Fruit fly (Drosophila melanogaster) whole organism, embryonic: ENCODE results near the gene Hsp70Ba.
A peak's percentile ranks its signal among the peaks of the same experiment; 100 is the strongest.

Experiments used
- Abd-B ChIP-seq: fragments of 200-800 bp; sonication (Bioruptor generic); optimal IDR thresholded peaks from 2 replicates; lab custom pipeline; 2018; ENCODE audit warnings: missing biosample characterization, mild to moderate bottlenecking, missing genetic modification characterization, moderate library complexity
- Bteb2 ChIP-seq: fragments of 200-800 bp; sonication (Bioruptor generic); optimal IDR thresholded peaks from 2 replicates; lab custom pipeline; 2016; ENCODE audit warnings: missing biosample characterization, missing genetic modification characterization
- CG10431 ChIP-seq: fragments of 200-800 bp; sonication (Bioruptor generic); optimal IDR thresholded peaks from 3 replicates; lab custom pipeline; 2018; ENCODE audit warnings: missing biosample characterization, mild to moderate bottlenecking, missing genetic modification characterization
- CG10979 ChIP-seq: fragments of 200-800 bp; sonication (Bioruptor generic); optimal IDR thresholded peaks from 2 replicates; lab custom pipeline; 2018; ENCODE audit warnings: missing biosample characterization, mild to moderate bottlenecking, missing genetic modification characterization, moderate library complexity
- CG12659 ChIP-seq: fragments of 200-800 bp; sonication (Bioruptor generic); optimal IDR thresholded peaks from 3 replicates; lab custom pipeline; 2017; ENCODE audit warnings: mild to moderate bottlenecking, missing biosample characterization, missing genetic modification reagents, missing genetic modification characterization
- CG12744 ChIP-seq: fragments of 200-800 bp; sonication (Bioruptor generic); optimal IDR thresholded peaks from 2 replicates; lab custom pipeline; 2016; ENCODE audit warnings: missing biosample characterization, missing genetic modification characterization
- CG13894 ChIP-seq: fragments of 200-800 bp; sonication (Bioruptor generic); optimal IDR thresholded peaks from 3 replicates; lab custom pipeline; 2018; ENCODE audit warnings: missing biosample characterization, mild to moderate bottlenecking, missing genetic modification characterization, moderate library complexity
- CG14050 ChIP-seq: fragments of 200-800 bp; sonication (Bioruptor generic); IDR thresholded peaks from 3 replicates; pipeline ENCODE4 v1.3.6; 2022; ENCODE audit warnings: missing biosample characterization, missing genetic modification characterization
- CG14441 ChIP-seq: fragments of 200-800 bp; sonication (Bioruptor generic); IDR thresholded peaks from 2 replicates; pipeline ENCODE4 v1.3.6; 2022; ENCODE audit warnings: missing biosample characterization, missing genetic modification characterization
- CG1529 ChIP-seq: fragments of 200-800 bp; sonication (Bioruptor generic); optimal IDR thresholded peaks from 3 replicates; lab custom pipeline; 2018; ENCODE audit warnings: missing biosample characterization, missing genetic modification characterization
- CG15696 ChIP-seq: fragments of 200-800 bp; sonication (Bioruptor generic); optimal IDR thresholded peaks from 2 replicates; lab custom pipeline; 2019; ENCODE audit warnings: missing biosample characterization, mild to moderate bottlenecking, missing genetic modification characterization, moderate library complexity
- CG18011 ChIP-seq: fragments of 200-800 bp; sonication (Bioruptor generic); optimal IDR thresholded peaks from 2 replicates; lab custom pipeline; 2017; ENCODE audit warnings: missing biosample characterization, missing genetic modification characterization, mild to moderate bottlenecking, moderate library complexity, missing genotype
- CG18476 ChIP-seq: fragments of 200-800 bp; sonication (Bioruptor generic); optimal IDR thresholded peaks from 2 replicates; lab custom pipeline; 2016; ENCODE audit warnings: missing biosample characterization, mild to moderate bottlenecking, missing genetic modification characterization
- CG2875 ChIP-seq: fragments of 200-800 bp; sonication (Bioruptor generic); optimal IDR thresholded peaks from 2 replicates; lab custom pipeline; 2017; ENCODE audit warnings: missing biosample characterization, mild to moderate bottlenecking, missing genetic modification characterization, missing genetic modification reagents
- CG3838 ChIP-seq: fragments of 200-800 bp; sonication (Bioruptor generic); optimal IDR thresholded peaks from 3 replicates; lab custom pipeline; 2016; ENCODE audit warnings: missing biosample characterization, missing genetic modification characterization
- CG43689 ChIP-seq: fragments of 200-800 bp; sonication (Bioruptor generic); IDR thresholded peaks from 2 replicates; pipeline ENCODE4 v1.3.6; 2022; ENCODE audit warnings: missing biosample characterization, missing genetic modification characterization
- CG7271 ChIP-seq: fragments of 200-800 bp; sonication (Bioruptor generic); optimal IDR thresholded peaks from 2 replicates; lab custom pipeline; 2018; ENCODE audit warnings: missing biosample characterization, mild to moderate bottlenecking, missing genetic modification characterization, moderate library complexity
- CG7839 ChIP-seq: fragments of 200-800 bp; sonication (Bioruptor generic); optimal IDR thresholded peaks from 3 replicates; lab custom pipeline; 2018; ENCODE audit warnings: missing biosample characterization, mild to moderate bottlenecking, missing genetic modification characterization, moderate library complexity
- CG7963 ChIP-seq: fragments of 200-800 bp; sonication (Bioruptor generic); IDR thresholded peaks from 3 replicates; pipeline ENCODE4 v1.3.6; 2022; ENCODE audit warnings: missing biosample characterization, missing genetic modification characterization; ENCODE audit not compliant: partially characterized antibody
- CG8089 ChIP-seq: fragments of 200-800 bp; sonication (Bioruptor generic); optimal IDR thresholded peaks from 3 replicates; lab custom pipeline; 2016; ENCODE audit warnings: missing biosample characterization, missing genetic modification characterization
- CG8765 ChIP-seq: fragments of 200-800 bp; sonication (Bioruptor generic); IDR thresholded peaks from 2 replicates; pipeline ENCODE4 v1.3.6; 2022; ENCODE audit warnings: missing biosample characterization, missing genetic modification characterization
- Dad ChIP-seq: fragments of 200-800 bp; sonication (Bioruptor generic); optimal IDR thresholded peaks from 3 replicates; lab custom pipeline; 2016; ENCODE audit warnings: missing biosample characterization, missing genetic modification characterization
- Ets97D ChIP-seq: fragments of 200-800 bp; sonication (Bioruptor generic); optimal IDR thresholded peaks from 3 replicates; lab custom pipeline; 2016; ENCODE audit warnings: missing biosample characterization, missing genetic modification characterization
- GATAe ChIP-seq: fragments of 200-800 bp; sonication (Bioruptor generic); conservative IDR thresholded peaks from 2 replicates; pipeline ENCODE4 v1.3.6; 2022; ENCODE audit warnings: missing biosample characterization, missing genetic modification characterization
- Scr ChIP-seq: fragments of 200-800 bp; sonication (Bioruptor generic); IDR thresholded peaks from 2 replicates; pipeline ENCODE4 v1.3.6; 2022; ENCODE audit warnings: missing biosample characterization, missing genetic modification characterization; ENCODE audit not compliant: partially characterized antibody
- Six4 ChIP-seq: fragments of 200-800 bp; sonication (Bioruptor generic); optimal IDR thresholded peaks from 2 replicates; lab custom pipeline; 2016; ENCODE audit warnings: missing biosample characterization, missing genetic modification characterization
- Usf ChIP-seq: fragments of 200-800 bp; sonication (Bioruptor generic); optimal IDR thresholded peaks from 2 replicates; lab custom pipeline; 2017; ENCODE audit warnings: missing genotype, missing biosample characterization, missing genetic modification characterization
- Vsx1 ChIP-seq: fragments of 200-800 bp; sonication (Bioruptor generic); optimal IDR thresholded peaks from 2 replicates; lab custom pipeline; 2017; ENCODE audit warnings: missing biosample characterization, mild to moderate bottlenecking, missing genetic modification characterization, missing genetic modification reagents
- al ChIP-seq: fragments of 200-800 bp; sonication (Bioruptor generic); IDR thresholded peaks from 2 replicates; pipeline ENCODE4 v1.3.6; 2022; ENCODE audit warnings: missing biosample characterization, missing genetic modification characterization
- bcd ChIP-seq: fragments of 200-800 bp; sonication (Bioruptor generic); optimal IDR thresholded peaks from 2 replicates; lab custom pipeline; 2017; ENCODE audit warnings: missing biosample characterization, mild to moderate bottlenecking, missing genetic modification characterization
- bigmax ChIP-seq: fragments of 200-800 bp; sonication (Bioruptor generic); optimal IDR thresholded peaks from 2 replicates; lab custom pipeline; 2018; ENCODE audit warnings: missing biosample characterization, mild to moderate bottlenecking, missing genetic modification characterization
- croc ChIP-seq: fragments of 200-800 bp; sonication (Bioruptor generic); conservative IDR thresholded peaks from 3 replicates; pipeline ENCODE4 v1.3.6; 2022; ENCODE audit warnings: missing biosample characterization, missing genetic modification characterization
- ems ChIP-seq: fragments of 200-800 bp; sonication (Bioruptor generic); optimal IDR thresholded peaks from 3 replicates; lab custom pipeline; 2016; ENCODE audit warnings: missing biosample characterization, missing genetic modification characterization
- fd3F ChIP-seq: fragments of 200-800 bp; sonication (Bioruptor generic); optimal IDR thresholded peaks from 2 replicates; lab custom pipeline; 2018; ENCODE audit warnings: missing biosample characterization, mild to moderate bottlenecking, missing genetic modification characterization, moderate library complexity
- ftz-f1 ChIP-seq: fragments of 200-800 bp; sonication (Bioruptor generic); optimal IDR thresholded peaks from 2 replicates; lab custom pipeline; 2016; ENCODE audit warnings: missing biosample characterization, missing genetic modification characterization
- gcm2 ChIP-seq: fragments of 200-800 bp; sonication (Bioruptor generic); optimal IDR thresholded peaks from 2 replicates; lab custom pipeline; 2016; ENCODE audit warnings: missing biosample characterization, missing genetic modification characterization
- gem ChIP-seq: fragments of 200-800 bp; sonication (Bioruptor generic); optimal IDR thresholded peaks from 2 replicates; lab custom pipeline; 2019; ENCODE audit warnings: missing biosample characterization, mild to moderate bottlenecking, missing genetic modification characterization, moderate library complexity
- gro ChIP-seq: fragments of 200-800 bp; sonication (Bioruptor generic); optimal IDR thresholded peaks from 2 replicates; lab custom pipeline; 2016; ENCODE audit warnings: missing biosample characterization, missing genetic modification characterization
- hth ChIP-seq: fragments of >200 bp; optimal IDR thresholded peaks from 2 replicates; lab custom pipeline; 2017; ENCODE audit warnings: inconsistent platforms
- klu ChIP-seq: fragments of 200-800 bp; sonication (Bioruptor generic); IDR thresholded peaks from 2 replicates; pipeline ENCODE4 v1.3.6; 2022; ENCODE audit warnings: missing biosample characterization, missing genetic modification characterization
- mirr ChIP-seq: fragments of 200-800 bp; sonication (Bioruptor generic); optimal IDR thresholded peaks from 3 replicates; lab custom pipeline; 2018; ENCODE audit warnings: missing biosample characterization, mild to moderate bottlenecking, missing genetic modification characterization
- pan ChIP-seq, 4 experiments: fragments of >200 bp in 3 of 4; fragments of 200-800 bp in 1 of 4; sonication (Bioruptor generic) in 1 of 4; optimal IDR thresholded peaks in 3 of 4; IDR thresholded peaks in 1 of 4; 2 replicates each; pipeline versions ENCODE4 v1.3.6 to Lab custom; 2017 to 2022; ENCODE audit warnings: missing biosample characterization in 2 of 4, missing genetic modification characterization in 2 of 4, mixed read lengths in 1 of 4
- pfk ChIP-seq: fragments of 200-800 bp; sonication (Bioruptor generic); optimal IDR thresholded peaks from 2 replicates; lab custom pipeline; 2018; ENCODE audit warnings: missing biosample characterization, mild to moderate bottlenecking, missing genetic modification characterization, moderate library complexity
- pho ChIP-seq: fragments of 200-800 bp; sonication (Bioruptor generic); optimal IDR thresholded peaks from 2 replicates; lab custom pipeline; 2016; ENCODE audit warnings: missing biosample characterization, missing genetic modification characterization
- phol ChIP-seq: fragments of 200-800 bp; sonication (Bioruptor generic); optimal IDR thresholded peaks from 3 replicates; lab custom pipeline; 2018; ENCODE audit warnings: missing biosample characterization, mild to moderate bottlenecking, missing genetic modification characterization, moderate library complexity
- sd ChIP-seq: fragments of 200-800 bp; sonication (Bioruptor generic); optimal IDR thresholded peaks from 3 replicates; lab custom pipeline; 2018; ENCODE audit warnings: missing biosample characterization, mild to moderate bottlenecking, missing genetic modification characterization, moderate library complexity
- stc ChIP-seq: fragments of 200-800 bp; sonication (Bioruptor generic); IDR thresholded peaks from 2 replicates; pipeline ENCODE4 v1.3.6; 2022; ENCODE audit warnings: missing biosample characterization, missing genetic modification characterization
- tgo ChIP-seq: fragments of 200-800 bp; sonication (Bioruptor generic); IDR thresholded peaks from 3 replicates; pipeline ENCODE4 v1.3.6; 2022; ENCODE audit warnings: missing biosample characterization, missing genetic modification characterization
- tup ChIP-seq: fragments of 200-800 bp; sonication (Bioruptor generic); optimal IDR thresholded peaks from 2 replicates; lab custom pipeline; 2016; ENCODE audit warnings: missing biosample characterization, mild to moderate bottlenecking, missing genetic modification characterization, moderate library complexity
- twi ChIP-seq: fragments of 200-800 bp; optimal IDR thresholded peaks from 2 replicates; lab custom pipeline; 2019; ENCODE audit warnings: missing biosample characterization, mild to moderate bottlenecking, missing genetic modification characterization, moderate library complexity

The Hsp70Ba gene

DNA sequence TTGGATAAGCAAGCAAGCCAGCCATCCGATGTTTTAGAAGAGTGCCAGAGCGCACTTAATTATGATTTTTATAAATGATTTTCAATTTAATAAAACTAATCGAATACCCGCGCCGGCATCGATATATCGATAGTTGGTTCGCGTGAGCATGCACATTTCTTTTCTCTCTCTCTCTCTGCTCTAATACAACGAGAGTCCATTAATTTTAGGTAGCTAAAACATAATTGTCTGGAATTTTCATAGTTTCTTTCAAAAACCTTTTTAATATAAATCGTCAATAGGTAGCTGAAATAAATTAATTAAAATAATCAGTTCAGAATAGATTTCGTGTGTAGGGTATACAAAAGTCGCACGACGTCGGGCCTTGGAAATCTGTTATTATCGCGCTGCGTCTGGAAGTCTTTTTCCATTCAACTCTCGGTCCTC lies 18.7 kb downstream of the Hsp70Ba start, which contains the start of gene CG18549 (continued):
- TF ChIP-seq Bteb2 (peak; percentile 99), CG7839 (tag; lab: Kevin White, UChicago) (peak; percentile 100), CG13894 (tag; lab: Kevin White, UChicago) (peak; percentile 99), CG10979 (tag; lab: Kevin White, UChicago) (peak; percentile 100), CG7963 (GFP tag; lab: Robert Waterston, UW) (peak; percentile 73; the same call in 2 of the 3 replicates), ftz-f1 (GFP tag; lab: Kevin White, UChicago) (peak; percentile 94), CG14050 (GFP tag; lab: Robert Waterston, UW) (peak; percentile 100), CG15696 (tag; lab: Kevin White, UChicago) (peak; percentile 99), gro (GFP tag; lab: Kevin White, UChicago) (peak; percentile 99), CG14441 (GFP tag; lab: Robert Waterston, UW) (peak; percentile 100), CG12659 (GFP tag; lab: Kevin White, UChicago) (peak; percentile 100), sd (tag; lab: Kevin White, UChicago) (peak; percentile 98), hth (lab: Kevin White, UChicago) (no peak), Ets97D (GFP tag; lab: Kevin White, UChicago) (peak; percentile 96), CG12744 (GFP tag; lab: Kevin White, UChicago) (peak; percentile 99), bcd (GFP tag; lab: Kevin White, UChicago) (peak; percentile 100), CG43689 (GFP tag; lab: Robert Waterston, UW) (peak; percentile 99), ems (GFP tag; lab: Kevin White, UChicago) (peak; percentile 100), fd3F (GFP tag; lab: Kevin White, UChicago) (peak; percentile 99), tup (GFP tag; lab: Kevin White, UChicago) (peak; percentile 99), CG3838 (peak; percentile 99), Dad (peak; percentile 99), twi (tag; lab: Kevin White, UChicago) (peak; percentile 99), CG8765 (GFP tag; lab: Robert Waterston, UW) (peak; percentile 98), CG7271 (peak; percentile 99), croc (GFP tag; lab: Robert Waterston, UW) (peak; percentile 100), Six4 (GFP tag; lab: Kevin White, UChicago) (peak; percentile 99), tgo (GFP tag; lab: Robert Waterston, UW) (peak; percentile 100), gcm2 (peak; percentile 99), gem (peak; percentile 100), CG18011 (GFP tag; lab: Kevin White, UChicago) (peak; percentile 93), CG10431 (peak; percentile 99), bigmax (GFP tag; lab: Kevin White, UChicago) (peak; percentile 88), pho (peak; percentile 99), pan (optimal IDR thresholded peaks at IDR 0.05; lab: Kevin White, UChicago) (no peak), pan (GFP tag; optimal IDR thresholded peaks at IDR 0.05 in 1 of 2, IDR thresholded peaks at IDR 0.05 in 1 of 2) (peak in 1 of 2 experiments; percentile 100), mirr (GFP tag; lab: Kevin White, UChicago) (peak; percentile 99), Vsx1 (peak; percentile 99), Usf (GFP tag; lab: Kevin White, UChicago) (peak; percentile 98), CG1529 (GFP tag; lab: Kevin White, UChicago) (peak; percentile 100), klu (GFP tag; lab: Robert Waterston, UW) (peak; percentile 99), al (GFP tag; lab: Robert Waterston, UW) (peak; percentile 99), pfk (GFP tag; lab: Kevin White, UChicago) (peak; percentile 79), Scr (GFP tag; lab: Robert Waterston, UW) (peak; percentile 85), CG8089 (GFP tag; lab: Kevin White, UChicago) (peak; percentile 99), Abd-B (peak; percentile 100), GATAe (GFP tag; lab: Robert Waterston, UW) (peak; percentile 99), stc (GFP tag; lab: Robert Waterston, UW) (peak; percentile 100), CG2875 (GFP tag; lab: Kevin White, UChicago) (peak; percentile 100), phol (tag; lab: Kevin White, UChicago) (peak; percentile 100), CG18476 (GFP tag; lab: Kevin White, UChicago) (peak; percentile 99)
